Fruit fly (Drosophila melanogaster) whole organism, embryonic: ENCODE data around the gene Src64B.

Source experiments
- Antp ChIP-seq: fragments of 200-800 bp; sonication (Bioruptor generic); optimal IDR thresholded peaks from 3 replicates; lab custom pipeline; 2016; ENCODE audit warnings: missing biosample characterization, missing genetic modification characterization
- Blimp-1 ChIP-seq: fragments of 200-800 bp; sonication (Bioruptor generic); optimal IDR thresholded peaks from 3 replicates; lab custom pipeline; 2018; ENCODE audit warnings: missing biosample characterization, missing genetic modification characterization, mild to moderate bottlenecking, moderate library complexity, missing genetic modification reagents
- CG10543 ChIP-seq: fragments of 200-800 bp; sonication (Bioruptor generic); optimal IDR thresholded peaks from 3 replicates; lab custom pipeline; 2017; ENCODE audit warnings: missing biosample characterization, mild to moderate bottlenecking, missing genetic modification characterization, moderate library complexity
- CG11504 ChIP-seq: fragments of 200-800 bp; sonication (Bioruptor generic); optimal IDR thresholded peaks from 3 replicates; lab custom pipeline; 2019; ENCODE audit warnings: missing biosample characterization, mild to moderate bottlenecking, missing genetic modification characterization, moderate library complexity
- CG16863 ChIP-seq: fragments of 200-800 bp; sonication (Bioruptor generic); optimal IDR thresholded peaks from 3 replicates; lab custom pipeline; 2016; ENCODE audit warnings: missing biosample characterization, missing genetic modification characterization
- CG17361 ChIP-seq: fragments of 200-800 bp; sonication (Bioruptor generic); IDR thresholded peaks from 3 replicates; pipeline ENCODE4 v1.3.6; 2022; ENCODE audit warnings: missing biosample characterization, missing genetic modification characterization
- CG18011 ChIP-seq: fragments of 200-800 bp; sonication (Bioruptor generic); optimal IDR thresholded peaks from 2 replicates; lab custom pipeline; 2017; ENCODE audit warnings: missing biosample characterization, missing genetic modification characterization, mild to moderate bottlenecking, moderate library complexity, missing genotype
- CG18476 ChIP-seq: fragments of 200-800 bp; sonication (Bioruptor generic); optimal IDR thresholded peaks from 2 replicates; lab custom pipeline; 2016; ENCODE audit warnings: missing biosample characterization, mild to moderate bottlenecking, missing genetic modification characterization
- CG2678 ChIP-seq: fragments of 200-800 bp; sonication (Bioruptor generic); optimal IDR thresholded peaks from 3 replicates; lab custom pipeline; 2019; ENCODE audit warnings: missing biosample characterization, mild to moderate bottlenecking, missing genetic modification characterization, moderate library complexity
- CG31441 ChIP-seq: fragments of 200-800 bp; sonication (Bioruptor generic); IDR thresholded peaks from 2 replicates; pipeline ENCODE4 v1.3.6; 2022; ENCODE audit warnings: missing biosample characterization, missing genetic modification characterization
- CG32772 ChIP-seq: fragments of 200-800 bp; sonication (Bioruptor generic); IDR thresholded peaks from 2 replicates; pipeline ENCODE4 v1.3.6; 2022; ENCODE audit warnings: missing biosample characterization, missing genetic modification characterization
- CG3838 ChIP-seq: fragments of 200-800 bp; sonication (Bioruptor generic); optimal IDR thresholded peaks from 3 replicates; lab custom pipeline; 2016; ENCODE audit warnings: missing biosample characterization, missing genetic modification characterization
- CG3995 ChIP-seq: fragments of 200-800 bp; sonication (Bioruptor generic); optimal IDR thresholded peaks from 3 replicates; lab custom pipeline; 2016; ENCODE audit warnings: missing biosample characterization, missing genetic modification characterization
- CG6689 ChIP-seq: fragments of 200-800 bp; sonication (Bioruptor generic); IDR thresholded peaks from 2 replicates; pipeline ENCODE4 v1.3.6; 2022; ENCODE audit warnings: missing biosample characterization, missing genetic modification characterization
- CG8924 ChIP-seq: fragments of 200-800 bp; optimal IDR thresholded peaks from 3 replicates; lab custom pipeline; 2019; ENCODE audit warnings: missing biosample characterization, mild to moderate bottlenecking, missing genetic modification characterization, moderate library complexity
- CoRest ChIP-seq: fragments of 200-800 bp; sonication (Bioruptor generic); optimal IDR thresholded peaks from 3 replicates; lab custom pipeline; 2018; ENCODE audit warnings: missing biosample characterization, mild to moderate bottlenecking, missing genetic modification characterization, moderate library complexity
- ERR ChIP-seq: fragments of 200-800 bp; sonication (Bioruptor generic); optimal IDR thresholded peaks from 2 replicates; lab custom pipeline; 2016; ENCODE audit warnings: missing biosample characterization, missing genetic modification characterization
- Ets65A ChIP-seq: fragments of 200-800 bp; sonication (Bioruptor generic); peaks from one replicate; lab custom pipeline; 2016; ENCODE audit warnings: missing biosample characterization, missing genetic modification characterization
- Gsc ChIP-seq: fragments of 200-800 bp; sonication (Bioruptor generic); IDR thresholded peaks from 2 replicates; pipeline ENCODE4 v1.3.6; 2022; ENCODE audit warnings: missing biosample characterization, missing genetic modification characterization
- Gug ChIP-seq: fragments of 200-800 bp; sonication (Bioruptor generic); IDR thresholded peaks from 4 replicates; pipeline ENCODE4 v1.3.6; 2022; ENCODE audit warnings: missing biosample characterization, missing genetic modification characterization
- HLH3B ChIP-seq: fragments of 200-800 bp; sonication (Bioruptor generic); IDR thresholded peaks from 2 replicates; pipeline ENCODE4 v1.3.6; 2022; ENCODE audit warnings: missing biosample characterization, missing genetic modification characterization
- Hsf ChIP-seq: fragments of 200-800 bp; sonication (Bioruptor generic); optimal IDR thresholded peaks from 3 replicates; lab custom pipeline; 2016; ENCODE audit warnings: missing biosample characterization, missing genetic modification characterization
- Kr ChIP-seq: fragments of 200-800 bp; sonication (Bioruptor generic); optimal IDR thresholded peaks from 2 replicates; lab custom pipeline; 2017; ENCODE audit warnings: missing biosample characterization, mild to moderate bottlenecking, missing genetic modification characterization
- Mes4 ChIP-seq: fragments of 200-800 bp; sonication (Bioruptor generic); optimal IDR thresholded peaks from 2 replicates; lab custom pipeline; 2016; ENCODE audit warnings: missing biosample characterization, missing genetic modification characterization
- NC2α ChIP-seq: fragments of 200-800 bp; sonication (Bioruptor generic); optimal IDR thresholded peaks from 2 replicates; lab custom pipeline; 2016; ENCODE audit warnings: missing biosample characterization, missing genetic modification characterization
- NFAT ChIP-seq: fragments of 200-800 bp; sonication (Bioruptor generic); IDR thresholded peaks from 2 replicates; pipeline ENCODE4 v1.3.6; 2022; ENCODE audit warnings: missing biosample characterization, missing genetic modification characterization
- Ptx1 ChIP-seq: fragments of 200-800 bp; sonication (Bioruptor generic); IDR thresholded peaks from 2 replicates; pipeline ENCODE4 v1.3.6; 2022; ENCODE audit warnings: missing biosample characterization, missing genetic modification characterization
- Trl ChIP-seq, 3 experiments: fragments of >200 bp in 2 of 3; fragments of 200-800 bp in 1 of 3; sonication (Bioruptor generic) in 1 of 3; optimal IDR thresholded peaks; 2 replicates in 1 of 3; 3 replicates in 2 of 3; lab custom pipeline; 2016 to 2017; ENCODE audit warnings: missing biosample characterization in 1 of 3, missing genetic modification characterization in 1 of 3
- Xbp1 ChIP-seq: fragments of 200-800 bp; sonication (Bioruptor generic); optimal IDR thresholded peaks from 3 replicates; lab custom pipeline; 2016; ENCODE audit warnings: missing biosample characterization, mild to moderate bottlenecking, missing genetic modification characterization
- amos ChIP-seq: fragments of 200-800 bp; sonication (Bioruptor generic); IDR thresholded peaks from 2 replicates; pipeline ENCODE4 v1.3.6; 2022; ENCODE audit warnings: missing biosample characterization, missing genetic modification characterization; ENCODE audit not compliant: partially characterized antibody
- ap ChIP-seq: fragments of 200-800 bp; sonication (Bioruptor generic); IDR thresholded peaks from 2 replicates; pipeline ENCODE4 v1.3.6; 2022; ENCODE audit warnings: missing biosample characterization, missing genetic modification characterization
- bbx ChIP-seq: fragments of 200-800 bp; sonication (Bioruptor generic); IDR thresholded peaks from 2 replicates; pipeline ENCODE4 v1.3.6; 2022; ENCODE audit warnings: missing biosample characterization, missing genetic modification characterization; ENCODE audit not compliant: partially characterized antibody
- br ChIP-seq: fragments of >200 bp; optimal IDR thresholded peaks from 2 replicates; lab custom pipeline; 2017
- dati ChIP-seq: fragments of 200-800 bp; sonication (Bioruptor generic); IDR thresholded peaks from 2 replicates; pipeline ENCODE4 v1.3.6; 2022; ENCODE audit warnings: missing biosample characterization, missing genetic modification characterization
- ftz-f1 ChIP-seq: fragments of 200-800 bp; sonication (Bioruptor generic); optimal IDR thresholded peaks from 2 replicates; lab custom pipeline; 2016; ENCODE audit warnings: missing biosample characterization, missing genetic modification characterization
- hbn ChIP-seq: fragments of 200-800 bp; sonication (Bioruptor generic); IDR thresholded peaks from 2 replicates; pipeline ENCODE4 v1.3.6; 2022; ENCODE audit warnings: missing biosample characterization, missing genetic modification characterization; ENCODE audit not compliant: partially characterized antibody
- mirr ChIP-seq: fragments of 200-800 bp; sonication (Bioruptor generic); optimal IDR thresholded peaks from 3 replicates; lab custom pipeline; 2018; ENCODE audit warnings: missing biosample characterization, mild to moderate bottlenecking, missing genetic modification characterization
- nerfin-1 ChIP-seq: fragments of 200-800 bp; sonication (Bioruptor generic); optimal IDR thresholded peaks from 3 replicates; lab custom pipeline; 2019; ENCODE audit warnings: missing biosample characterization, mild to moderate bottlenecking, missing genetic modification characterization, moderate library complexity
- onecut ChIP-seq: fragments of 200-800 bp; sonication (Bioruptor generic); IDR thresholded peaks from 2 replicates; pipeline ENCODE4 v1.3.6; 2022; ENCODE audit warnings: missing biosample characterization, missing genetic modification characterization
- pfk ChIP-seq: fragments of 200-800 bp; sonication (Bioruptor generic); optimal IDR thresholded peaks from 2 replicates; lab custom pipeline; 2018; ENCODE audit warnings: missing biosample characterization, mild to moderate bottlenecking, missing genetic modification characterization, moderate library complexity
- phol ChIP-seq: fragments of 200-800 bp; sonication (Bioruptor generic); optimal IDR thresholded peaks from 3 replicates; lab custom pipeline; 2018; ENCODE audit warnings: missing biosample characterization, mild to moderate bottlenecking, missing genetic modification characterization, moderate library complexity
- prd ChIP-seq, 3 experiments: fragments of >200 bp in 2 of 3; fragments of 200-800 bp in 1 of 3; sonication (Bioruptor generic) in 1 of 3; optimal IDR thresholded peaks in 2 of 3; IDR thresholded peaks in 1 of 3; 2 replicates in 2 of 3; 3 replicates in 1 of 3; pipeline versions ENCODE4 v1.3.6 to Lab custom; 2017 to 2022; ENCODE audit warnings: missing biosample characterization in 1 of 3, missing genetic modification characterization in 1 of 3
- sens ChIP-seq: fragments of 200-800 bp; sonication (Bioruptor generic); peaks from one replicate; lab custom pipeline; 2016; ENCODE audit warnings: missing biosample characterization, missing genetic modification characterization
- sqz ChIP-seq: fragments of 200-800 bp; sonication (Bioruptor generic); optimal IDR thresholded peaks from 3 replicates; lab custom pipeline; 2018; ENCODE audit warnings: missing biosample characterization, mild to moderate bottlenecking, missing genetic modification characterization
- tgo ChIP-seq: fragments of 200-800 bp; sonication (Bioruptor generic); IDR thresholded peaks from 3 replicates; pipeline ENCODE4 v1.3.6; 2022; ENCODE audit warnings: missing biosample characterization, missing genetic modification characterization
- ttk ChIP-seq: fragments of 200-800 bp; sonication (Bioruptor generic); IDR thresholded peaks from 2 replicates; pipeline ENCODE4 v2.1.2; 2022; ENCODE audit warnings: missing biosample characterization, missing genetic modification characterization
- vfl ChIP-seq: fragments of 200-800 bp; sonication (Bioruptor generic); optimal IDR thresholded peaks from 2 replicates; lab custom pipeline; 2016; ENCODE audit warnings: missing biosample characterization, missing genetic modification characterization
- vnd ChIP-seq: fragments of 200-800 bp; sonication (Bioruptor generic); IDR thresholded peaks from 3 replicates; pipeline ENCODE4 v1.3.6; 2022; ENCODE audit warnings: missing biosample characterization, missing genetic modification characterization; ENCODE audit not compliant: partially characterized antibody
- wdn ChIP-seq: fragments of 200-800 bp; sonication (Bioruptor generic); IDR thresholded peaks from 2 replicates; pipeline ENCODE4 v1.3.6; 2022; ENCODE audit warnings: missing biosample characterization, missing genetic modification characterization

Gene Src64B

DNA sequence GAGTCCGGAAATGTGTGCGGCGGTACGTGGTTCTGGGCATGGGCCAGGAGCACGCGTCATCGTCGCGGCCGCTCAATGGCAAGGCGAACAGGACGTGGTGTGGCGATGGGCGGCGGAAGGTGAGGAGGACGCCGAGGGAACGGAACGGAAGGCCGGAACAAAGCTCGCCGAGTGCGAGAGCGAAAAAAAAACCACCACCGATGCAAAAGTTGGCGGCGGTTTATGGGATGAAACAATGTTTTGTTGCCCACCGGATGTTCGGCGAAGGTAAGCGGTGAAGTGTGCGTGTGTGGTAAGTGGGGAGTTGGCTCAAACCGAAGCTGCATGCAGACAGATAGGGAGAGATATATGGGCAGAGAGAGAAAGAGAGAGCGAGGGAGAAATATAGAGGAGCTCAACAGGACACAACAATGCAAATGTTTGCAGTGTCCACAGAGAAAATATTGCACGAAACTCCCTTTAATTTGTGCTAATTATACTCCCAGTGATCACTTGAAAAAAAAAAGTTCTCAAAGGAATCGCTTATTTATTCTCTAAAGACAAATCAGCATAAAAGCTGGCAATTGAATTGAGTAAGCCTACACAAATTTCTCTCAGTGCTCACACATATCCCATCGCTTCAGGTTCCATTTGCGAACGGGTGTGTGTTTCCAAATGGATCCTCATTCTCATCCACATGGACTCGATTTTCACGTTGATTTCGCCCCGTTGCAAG is 6.3 kb downstream of the Src64B start (continued):
- no peak for TF ChIP-seq Hsf (GFP tag; lab: Kevin White, UChicago)
- no peak for TF ChIP-seq Mes4 (GFP tag; lab: Kevin White, UChicago)
- TF ChIP-seq ap (GFP tag; lab: Robert Waterston, UW) = 0 out of 2 replicates have a peak, but pooled peaks have one; percentile 6
- no peak for TF ChIP-seq CG8924
- TF ChIP-seq Gug (GFP tag; lab: Robert Waterston, UW) = no peak
- TF ChIP-seq CoRest (tag; lab: Kevin White, UChicago) = no peak
- TF ChIP-seq bbx (GFP tag; lab: Robert Waterston, UW) = no peak
- no peak for TF ChIP-seq CG16863
- no peak for TF ChIP-seq hbn (GFP tag; lab: Robert Waterston, UW)
- 0 out of 2 replicates have a peak, but pooled peaks have one; percentile 14 for TF ChIP-seq HLH3B (GFP tag; lab: Robert Waterston, UW)
- TF ChIP-seq ttk (GFP tag; lab: Robert Waterston, UW) = no peak
- TF ChIP-seq Xbp1 = no peak
- TF ChIP-seq prd (optimal IDR thresholded peaks at IDR 0.05; lab: Kevin White, UChicago) = no peak
- 0 out of 3 replicates have a peak, but pooled peaks have one; percentile 29 for TF ChIP-seq prd (GFP tag; IDR thresholded peaks at IDR 0.05; lab: Robert Waterston, UW)
- TF ChIP-seq onecut (GFP tag; lab: Robert Waterston, UW) = no peak
- peak; percentile 73 for TF ChIP-seq pfk (GFP tag; lab: Kevin White, UChicago)
- TF ChIP-seq Antp (GFP tag; lab: Kevin White, UChicago) = no peak
- TF ChIP-seq CG6689 (GFP tag; lab: Robert Waterston, UW) = peak; percentile 18; the same call in 1 of the 2 replicates
- TF ChIP-seq dati (GFP tag; lab: Robert Waterston, UW) = no peak
- TF ChIP-seq Trl (optimal IDR thresholded peaks at IDR 0.05; lab: Kevin White, UChicago) = peak; percentile 3 to 8
- TF ChIP-seq Trl (GFP tag; optimal IDR thresholded peaks at IDR 0.05; lab: Kevin White, UChicago) = no peak
- TF ChIP-seq sqz (GFP tag; lab: Kevin White, UChicago) = peak; percentile 17
- TF ChIP-seq NFAT (GFP tag; lab: Robert Waterston, UW) = no peak
- no peak for TF ChIP-seq ftz-f1 (GFP tag; lab: Kevin White, UChicago)
- TF ChIP-seq ERR (GFP tag; lab: Kevin White, UChicago) = no peak
- TF ChIP-seq Ets65A = peak; percentile 49
- 0 out of 2 replicates have a peak, but pooled peaks have one; percentile 14 for TF ChIP-seq Ptx1 (GFP tag; lab: Robert Waterston, UW)
- no peak for TF ChIP-seq CG10543 (GFP tag; lab: Kevin White, UChicago)
- no peak for TF ChIP-seq CG18011 (GFP tag; lab: Kevin White, UChicago)
- no peak for TF ChIP-seq NC2α (GFP tag; lab: Kevin White, UChicago)
- no peak for TF ChIP-seq wdn (GFP tag; lab: Robert Waterston, UW)
- TF ChIP-seq CG3995 = no peak
- no peak for TF ChIP-seq mirr (GFP tag; lab: Kevin White, UChicago)
- peak; percentile 18; the same call in 1 of the 3 replicates for TF ChIP-seq tgo (GFP tag; lab: Robert Waterston, UW)
- TF ChIP-seq Kr (GFP tag; lab: Kevin White, UChicago) = no peak
- TF ChIP-seq sens (GFP tag; lab: Kevin White, UChicago) = peak; percentile 46
- TF ChIP-seq nerfin-1 = no peak
- no peak for TF ChIP-seq CG3838 (GFP tag; lab: Kevin White, UChicago)
- no peak for TF ChIP-seq Gsc (GFP tag; lab: Robert Waterston, UW)
- TF ChIP-seq, all 482 proteins: peak for 21

DNA sequence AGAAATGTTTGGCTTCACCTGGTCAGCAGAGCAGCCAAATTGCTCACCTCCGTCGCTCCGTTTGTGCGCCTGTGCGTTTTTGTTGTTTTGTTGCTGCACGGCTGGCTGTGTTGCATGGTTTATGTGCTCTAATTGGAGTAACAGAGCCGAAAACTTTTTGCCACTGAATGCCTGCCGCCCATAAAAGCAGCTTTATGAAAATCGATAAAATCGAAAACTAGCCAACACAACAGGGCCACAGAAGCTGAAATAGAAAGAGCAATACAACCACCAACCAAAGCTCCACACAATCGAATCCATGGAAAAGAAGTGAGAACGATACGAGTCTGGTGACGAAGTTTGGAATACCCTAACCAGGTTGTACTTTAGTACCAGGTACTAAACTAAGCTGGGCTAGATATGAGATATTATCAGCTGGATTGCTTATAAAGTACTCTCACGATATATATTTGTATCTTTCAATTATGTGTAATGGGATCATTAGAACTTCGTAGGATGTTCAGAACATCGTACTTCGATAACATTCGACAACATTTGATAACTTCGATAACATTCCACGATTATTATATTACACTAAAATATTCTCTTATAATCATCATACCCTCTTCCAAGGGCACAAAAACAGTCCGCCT is 7.0 kb downstream of the Src64B start:
- TF ChIP-seq CG11504 (peak; percentile 53), sens (GFP tag; lab: Kevin White, UChicago) (peak; percentile 79), phol (tag; lab: Kevin White, UChicago) (peak; percentile 39), CG2678 (peak; percentile 4), vnd (no peak), CG31441 (0 out of 2 replicates have a peak, but pooled peaks have one; percentile 15), vfl (GFP tag; lab: Kevin White, UChicago) (no peak), amos (GFP tag; lab: Robert Waterston, UW) (no peak), CG17361 (GFP tag; lab: Robert Waterston, UW) (0 out of 3 replicates have a peak, but pooled peaks have one; percentile 32), CG32772 (GFP tag; lab: Robert Waterston, UW) (no peak), Blimp-1 (GFP tag; lab: Kevin White, UChicago) (peak; percentile 23), CG18476 (GFP tag; lab: Kevin White, UChicago) (peak; percentile 12), br (lab: Kevin White, UChicago) (no peak), onecut (GFP tag; lab: Robert Waterston, UW) (peak; percentile 94)
